Fruit fly (Drosophila melanogaster): ENCODE measurements around the gene CG33340.

The CG33340 gene

dm6 chr3R:24359957-24360356, 3.0 kb upstream of the CG33340 start, which contains the start of gene CG18528:
TSS of gene CG18528 (minus strand) at chr3R:24360144.
- TF ChIP-seq Scr (GFP tag; IDR thresholded peaks at IDR 0.05; ENCODE audit: partially characterized antibody) (peak; percentile 31), CrebB (tag; optimal IDR thresholded peaks at IDR 0.05) (no peak), Ets65A (GFP tag) (peak; percentile 85), CG11560 (tag; IDR thresholded peaks at IDR 0.05) (peak; percentile 54; the same call in 1 of the 3 replicates), seq (GFP tag; IDR thresholded peaks at IDR 0.05) (peak; percentile 11; the same call in 1 of the 2 replicates), Nf-YC (tag; optimal IDR thresholded peaks at IDR 0.05) (no peak), CG3995 (GFP tag; optimal IDR thresholded peaks at IDR 0.05) (peak; percentile 71), pho (GFP tag; optimal IDR thresholded peaks at IDR 0.05) (peak; percentile 6), Ets97D (GFP tag; optimal IDR thresholded peaks at IDR 0.05) (peak; percentile 92), CG2116 (GFP tag; optimal IDR thresholded peaks at IDR 0.05) (peak; percentile 52), CHES-1-like (GFP tag; optimal IDR thresholded peaks at IDR 0.05) (peak; percentile 39), pb (GFP tag; optimal IDR thresholded peaks at IDR 0.05) (no peak), Med (GFP tag) (peak; percentile 86), CG13287 (GFP tag; IDR thresholded peaks at IDR 0.05; ENCODE audit: partially characterized antibody) (peak; percentile 52; the same call in 1 of the 2 replicates), pzg (GFP tag; optimal IDR thresholded peaks at IDR 0.05) (peak; percentile 89), lab (GFP tag; optimal IDR thresholded peaks at IDR 0.05) (no peak), CoRest (tag; optimal IDR thresholded peaks at IDR 0.05) (peak; percentile 64), cad (GFP tag; optimal IDR thresholded peaks at IDR 0.05) (no peak), ci (GFP tag; IDR thresholded peaks at IDR 0.05) (peak; percentile 33; the same call in 1 of the 3 replicates), fru (optimal IDR thresholded peaks at IDR 0.05) (no peak), CG12391 (tag; optimal IDR thresholded peaks at IDR 0.05) (peak; percentile 6), CG7786 (GFP tag; optimal IDR thresholded peaks at IDR 0.05) (no peak), CG17186 (GFP tag; optimal IDR thresholded peaks at IDR 0.05) (peak; percentile 28), tio (GFP tag; optimal IDR thresholded peaks at IDR 0.05) (no peak), bbx (GFP tag; IDR thresholded peaks at IDR 0.05; ENCODE audit: partially characterized antibody) (0 out of 2 replicates have a peak, but pooled peaks have one; percentile 39), nmo (GFP tag; optimal IDR thresholded peaks at IDR 0.05) (peak; percentile 43), sens (GFP tag) (peak; percentile 73), Myb (GFP tag; optimal IDR thresholded peaks at IDR 0.05) (peak; percentile 97), HmgZ (tag; optimal IDR thresholded peaks at IDR 0.05) (peak; percentile 60), ranshi (GFP tag; IDR thresholded peaks at IDR 0.05) (no peak), Dip3 (GFP tag; optimal IDR thresholded peaks at IDR 0.05) (peak; percentile 53), CG12659 (GFP tag; optimal IDR thresholded peaks at IDR 0.05) (peak; percentile 39), CG30431 (GFP tag; optimal IDR thresholded peaks at IDR 0.05) (no peak), Lhr (GFP tag; optimal IDR thresholded peaks at IDR 0.05) (peak; percentile 84), knrl (GFP tag; IDR thresholded peaks at IDR 0.05; ENCODE audit: partially characterized antibody) (peak; percentile 15; the same call in 1 of the 3 replicates), YL-1 (GFP tag; optimal IDR thresholded peaks at IDR 0.05) (peak; percentile 15), HmgD (GFP tag; optimal IDR thresholded peaks at IDR 0.05) (peak; percentile 50), CG11504 (tag; optimal IDR thresholded peaks at IDR 0.05) (no peak), NfI (GFP tag; optimal IDR thresholded peaks at IDR 0.05) (no peak), gfzf (GFP tag; optimal IDR thresholded peaks at IDR 0.05) (peak; percentile 96), HLH54F (GFP tag; optimal IDR thresholded peaks at IDR 0.05) (no peak), CG33213 (GFP tag; optimal IDR thresholded peaks at IDR 0.05) (peak; percentile 66), phol (tag; optimal IDR thresholded peaks at IDR 0.05) (peak; percentile 47), CG12236 (GFP tag; optimal IDR thresholded peaks at IDR 0.05) (peak; percentile 3), dysf (GFP tag; IDR thresholded peaks at IDR 0.05) (0 out of 3 replicates have a peak, but pooled peaks have one; percentile 6), CG8944 (GFP tag; optimal IDR thresholded peaks at IDR 0.05) (no peak), Dll (GFP tag; IDR thresholded peaks at IDR 0.05; ENCODE audit: partially characterized antibody) (peak; percentile 24; the same call in 1 of the 4 replicates), vvl (GFP tag; IDR thresholded peaks at IDR 0.05) (0 out of 2 replicates have a peak, but pooled peaks have one; percentile 10), CG17361 (GFP tag; IDR thresholded peaks at IDR 0.05) (no peak), ato (GFP tag; IDR thresholded peaks at IDR 0.05; ENCODE audit: partially characterized antibody) (no peak), CG9797 (GFP tag; optimal IDR thresholded peaks at IDR 0.05) (peak; percentile 82)
